Worm (Caenorhabditis elegans) whole organism, L3 larva: ENCODE data around the gene rde-1.

Source experiments
- aly-2 ChIP-seq: fragments of 150-350 bp; optimal IDR thresholded peaks from 2 replicates; lab custom pipeline; 2014; ENCODE audit warnings: missing biosample characterization, missing genetic modification characterization
- elt-3 ChIP-seq, 3 experiments: fragments of 150-350 bp in 1 of 3; sonication (generic microtip) in 2 of 3; optimal IDR thresholded peaks; 2 replicates in 2 of 3; 4 replicates in 1 of 3; lab custom pipeline; 2014 to 2017; ENCODE audit warnings: missing biosample characterization in 3 of 3, missing genetic modification characterization in 3 of 3
- eor-1 ChIP-seq, 2 experiments: fragments of 150-350 bp; optimal IDR thresholded peaks; 2 replicates each; lab custom pipeline; 2014 to 2018; ENCODE audit warnings: missing biosample characterization in 2 of 2, missing genetic modification characterization in 2 of 2
- fos-1 ChIP-seq: fragments of 150-350 bp; optimal IDR thresholded peaks from 2 replicates; lab custom pipeline; 2014; ENCODE audit warnings: missing biosample characterization, missing genetic modification characterization
- hmg-11 ChIP-seq: sonication (generic microtip); optimal IDR thresholded peaks from 2 replicates; lab custom pipeline; 2016; ENCODE audit warnings: missing genetic modification characterization, missing compliant biosample characterization
- jun-1 ChIP-seq: fragments of 150-350 bp; optimal IDR thresholded peaks from 2 replicates; lab custom pipeline; 2014; ENCODE audit warnings: missing biosample characterization, missing genetic modification reagents, missing genetic modification characterization
- lin-39 ChIP-seq: fragments of 150-350 bp; optimal IDR thresholded peaks from 2 replicates; lab custom pipeline; 2018; ENCODE audit warnings: missing biosample characterization, missing genetic modification reagents, missing genetic modification characterization
- nfya-1 ChIP-seq: sonication (generic microtip); optimal IDR thresholded peaks from 2 replicates; lab custom pipeline; 2017; ENCODE audit warnings: missing genetic modification characterization, mild to moderate bottlenecking, missing compliant biosample characterization, antibody characterized with exemption, moderate library complexity; ENCODE audit not compliant: insufficient read depth
- nhr-11 ChIP-seq: fragments of 150-350 bp; optimal IDR thresholded peaks from 2 replicates; lab custom pipeline; 2014; ENCODE audit warnings: missing biosample characterization, missing genetic modification characterization
- nhr-237 ChIP-seq: fragments of 150-350 bp; optimal IDR thresholded peaks from 2 replicates; lab custom pipeline; 2014; ENCODE audit warnings: missing biosample characterization, missing genetic modification characterization
- skn-1 ChIP-seq: fragments of 150-350 bp; optimal IDR thresholded peaks from 2 replicates; lab custom pipeline; 2014; ENCODE audit warnings: missing biosample characterization, missing genetic modification characterization
- tbx-2 ChIP-seq: sonication (generic microtip); optimal IDR thresholded peaks from 2 replicates; lab custom pipeline; 2016; ENCODE audit warnings: mild to moderate bottlenecking, missing genetic modification characterization, missing compliant biosample characterization
- ztf-4 ChIP-seq: fragments of 150-350 bp; optimal IDR thresholded peaks from 2 replicates; lab custom pipeline; 2014; ENCODE audit warnings: missing biosample characterization, missing genetic modification characterization

DNA sequence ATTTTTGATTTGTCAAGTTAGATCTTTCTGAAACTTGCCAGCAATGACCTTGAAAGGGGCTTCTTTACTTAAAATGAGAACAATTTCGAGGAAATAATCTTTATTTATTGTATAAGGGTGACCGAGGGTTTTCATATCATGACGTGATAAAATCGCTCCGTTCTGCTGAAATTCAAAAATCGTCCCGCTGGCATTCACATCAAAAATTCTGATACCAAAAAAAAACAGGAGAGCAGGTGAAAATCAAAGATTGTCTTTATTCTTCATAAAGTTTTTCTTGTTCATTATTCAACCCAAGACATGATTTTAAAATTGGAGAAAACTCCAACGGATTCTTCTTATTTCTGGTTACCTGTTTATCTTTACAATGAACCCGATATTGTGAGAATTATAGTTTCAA, 47.3 kb downstream of the rde-1 start, which contains the start of gene sre-28:
- TF ChIP-seq nhr-237 (tag; lab: Kevin White, UChicago) (no peak), hmg-11 (tag; lab: Kevin White, UChicago) (no peak), lin-39 (tag; lab: Kevin White, UChicago) (no peak), nhr-11 (tag; lab: Kevin White, UChicago) (no peak), nfya-1 (no peak), ztf-4 (tag; lab: Kevin White, UChicago) (no peak), fos-1 (tag; lab: Kevin White, UChicago) (no peak), aly-2 (no peak), eor-1 (tag; optimal IDR thresholded peaks at IDR 0.05; lab: Kevin White, UChicago) (no peak), tbx-2 (tag; lab: Kevin White, UChicago) (no peak), skn-1 (tag; lab: Kevin White, UChicago) (no peak), elt-3 (tag; optimal IDR thresholded peaks at IDR 0.05; lab: Kevin White, UChicago) (no peak), jun-1 (tag; lab: Kevin White, UChicago) (no peak)
